Worm (Caenorhabditis elegans) whole organism, L3 larva: ENCODE measurements around the gene Y105C5A.9.
"Not testable (repeated sequence)": the region's sequence is repeated elsewhere in the genome, so short reads cannot be mapped to it uniquely, and the experiment has no call there.

Experiments
- ZK546.5 ChIP-seq: sonication (generic microtip); optimal IDR thresholded peaks from 2 replicates; lab custom pipeline; 2017; ENCODE audit warnings: missing biosample characterization, missing genetic modification characterization
- elt-3 ChIP-seq, 3 experiments: fragments of 150-350 bp in 1 of 3; sonication (generic microtip) in 2 of 3; optimal IDR thresholded peaks; 2 replicates in 2 of 3; 4 replicates in 1 of 3; lab custom pipeline; 2014 to 2017; ENCODE audit warnings: missing biosample characterization in 3 of 3, missing genetic modification characterization in 3 of 3
- fkh-2 ChIP-seq: fragments of 150-350 bp; optimal IDR thresholded peaks from 2 replicates; lab custom pipeline; 2014; ENCODE audit warnings: missing biosample characterization, missing genetic modification reagents, missing genetic modification characterization
- jun-1 ChIP-seq: fragments of 150-350 bp; optimal IDR thresholded peaks from 2 replicates; lab custom pipeline; 2014; ENCODE audit warnings: missing biosample characterization, missing genetic modification reagents, missing genetic modification characterization
- lin-39 ChIP-seq: fragments of 150-350 bp; optimal IDR thresholded peaks from 2 replicates; lab custom pipeline; 2018; ENCODE audit warnings: missing biosample characterization, missing genetic modification reagents, missing genetic modification characterization
- mdl-1 ChIP-seq: fragments of 150-350 bp; optimal IDR thresholded peaks from 2 replicates; lab custom pipeline; 2014; ENCODE audit warnings: missing biosample characterization, missing genetic modification characterization
- nhr-237 ChIP-seq: fragments of 150-350 bp; optimal IDR thresholded peaks from 2 replicates; lab custom pipeline; 2014; ENCODE audit warnings: missing biosample characterization, missing genetic modification characterization
- pha-4 ChIP-seq: fragments of 150-350 bp; optimal IDR thresholded peaks from 2 replicates; lab custom pipeline; 2014; ENCODE audit warnings: missing biosample characterization, missing genetic modification reagents, missing genetic modification characterization
- pqm-1 ChIP-seq: fragments of 150-350 bp; optimal IDR thresholded peaks from 2 replicates; lab custom pipeline; 2017; ENCODE audit warnings: missing biosample characterization, missing genetic modification characterization, inconsistent platforms
- sea-2 ChIP-seq: fragments of 150-350 bp; sonication (generic microtip); optimal IDR thresholded peaks from 4 replicates; lab custom pipeline; 2014; ENCODE audit warnings: missing biosample characterization, missing genetic modification reagents, missing genetic modification characterization
- tbx-2 ChIP-seq: sonication (generic microtip); optimal IDR thresholded peaks from 2 replicates; lab custom pipeline; 2016; ENCODE audit warnings: mild to moderate bottlenecking, missing genetic modification characterization, missing compliant biosample characterization
- unc-62 ChIP-seq: fragments of 150-350 bp; sonication (generic microtip); optimal IDR thresholded peaks from 4 replicates; lab custom pipeline; 2014; ENCODE audit warnings: missing biosample characterization, missing genetic modification reagents, missing genetic modification characterization
- zag-1 ChIP-seq: fragments of 150-350 bp; optimal IDR thresholded peaks from 2 replicates; lab custom pipeline; 2014; ENCODE audit warnings: missing biosample characterization, missing genetic modification characterization
- ztf-11 ChIP-seq: fragments of 150-350 bp; optimal IDR thresholded peaks from 2 replicates; lab custom pipeline; 2014; ENCODE audit warnings: missing biosample characterization, missing genetic modification characterization

ce11 chrIV:15681445-15681844 lies 50.1 kb downstream of the Y105C5A.9 start, which contains the start of gene Y105C5A.26:
- not testable (repeated sequence) for TF ChIP-seq zag-1; tbx-2 (tag; lab: Kevin White, UChicago); pqm-1; ZK546.5 (tag; lab: Kevin White, UChicago); unc-62; lin-39; elt-3 (tag; optimal IDR thresholded peaks at IDR 0.05; lab: Kevin White, UChicago); jun-1 (tag; lab: Kevin White, UChicago); nhr-237 (tag; lab: Kevin White, UChicago); ztf-11 (tag; lab: Kevin White, UChicago); pha-4 (tag; lab: Kevin White, UChicago); mdl-1; fkh-2; sea-2 (GFP tag; lab: Kevin White, UChicago)
